Worm (Caenorhabditis elegans) whole organism, L1 larva: ENCODE results near the gene ubc-9.

Source experiments
- C16A3.4 ChIP-seq: fragments of 150-350 bp; optimal IDR thresholded peaks from 2 replicates; lab custom pipeline; 2014; ENCODE audit warnings: missing biosample characterization, missing genetic modification characterization
- C34B4.2 ChIP-seq: sonication (generic microtip); optimal IDR thresholded peaks from 2 replicates; lab custom pipeline; 2017; ENCODE audit warnings: mild to moderate bottlenecking, missing genetic modification characterization, missing compliant biosample characterization
- F16B12.6 ChIP-seq: fragments of 150-350 bp; optimal IDR thresholded peaks from 2 replicates; lab custom pipeline; 2014; ENCODE audit warnings: missing biosample characterization, missing genetic modification characterization
- aha-1 ChIP-seq: fragments of 150-350 bp; optimal IDR thresholded peaks from 2 replicates; lab custom pipeline; 2014; ENCODE audit warnings: missing biosample characterization, missing genetic modification characterization
- alr-1 ChIP-seq: fragments of 200-800 bp; sonication (Bioruptor generic); optimal IDR thresholded peaks from 2 replicates; lab custom pipeline; 2018; ENCODE audit warnings: borderline replicate concordance, mild to moderate bottlenecking, missing genetic modification characterization, missing compliant biosample characterization
- aly-2 ChIP-seq: fragments of 150-350 bp; optimal IDR thresholded peaks from 2 replicates; lab custom pipeline; 2014; ENCODE audit warnings: missing biosample characterization, missing genetic modification characterization
- ama-1 ChIP-seq: fragments of 150-350 bp; optimal IDR thresholded peaks from 2 replicates; lab custom pipeline; 2014
- blmp-1 ChIP-seq: fragments of 150-350 bp; optimal IDR thresholded peaks from 2 replicates; lab custom pipeline; 2014; ENCODE audit warnings: missing biosample characterization, missing genetic modification characterization
- ceh-82 ChIP-seq, 3 experiments: fragments of 150-350 bp in 1 of 3; sonication (generic microtip) in 2 of 3; optimal IDR thresholded peaks; 2 replicates each; lab custom pipeline; 2014 to 2017; ENCODE audit warnings: missing biosample characterization in 3 of 3, missing genetic modification characterization in 3 of 3
- ceh-88 ChIP-seq: fragments of 200-800 bp; sonication (Bioruptor generic); IDR thresholded peaks from 2 replicates; pipeline ENCODE4 v1.3.6; 2022; ENCODE audit warnings: missing genetic modification characterization, missing compliant biosample characterization
- ceh-90 ChIP-seq: sonication (generic microtip); optimal IDR thresholded peaks from 2 replicates; lab custom pipeline; 2016; ENCODE audit warnings: missing genetic modification characterization, missing compliant biosample characterization
- ces-1 ChIP-seq: fragments of 150-350 bp; optimal IDR thresholded peaks from 2 replicates; lab custom pipeline; 2014; ENCODE audit warnings: missing biosample characterization, missing genetic modification reagents, missing genetic modification characterization
- dpl-1 ChIP-seq, 3 experiments: fragments of 150-350 bp in 2 of 3; sonication (generic microtip) in 1 of 3; optimal IDR thresholded peaks; 2 replicates each; lab custom pipeline; 2014 to 2017; ENCODE audit warnings: missing biosample characterization in 3 of 3, missing genetic modification characterization in 3 of 3, missing genetic modification reagents in 3 of 3
- dsc-1 ChIP-seq: sonication (generic microtip); optimal IDR thresholded peaks from 2 replicates; lab custom pipeline; 2016; ENCODE audit warnings: mild to moderate bottlenecking, missing genetic modification characterization, missing compliant biosample characterization
- efl-1 ChIP-seq, 4 experiments: fragments of 150-350 bp; optimal IDR thresholded peaks in 3 of 4; peaks in 1 of 4; 1 replicate in 1 of 4; 2 replicates in 3 of 4; lab custom pipeline; 2014; ENCODE audit warnings: missing biosample characterization in 2 of 4, missing genetic modification characterization in 2 of 4, missing genetic modification reagents in 2 of 4
- efl-3 ChIP-seq: fragments of 200-800 bp; sonication (Bioruptor generic); optimal IDR thresholded peaks from 2 replicates; lab custom pipeline; 2018; ENCODE audit warnings: mild to moderate bottlenecking, missing genetic modification characterization, missing compliant biosample characterization
- egl-13 ChIP-seq: sonication (generic microtip); optimal IDR thresholded peaks from 2 replicates; lab custom pipeline; 2016; ENCODE audit warnings: missing genotype, missing genetic modification reagents, missing genetic modification characterization, missing compliant biosample characterization
- egl-27 ChIP-seq, 2 experiments: fragments of 150-350 bp in 1 of 2; sonication (generic microtip); optimal IDR thresholded peaks; 3 replicates each; lab custom pipeline; 2017 to 2018; ENCODE audit warnings: missing biosample characterization in 2 of 2, missing genetic modification characterization in 2 of 2, missing genetic modification reagents in 2 of 2
- elt-3 ChIP-seq, 6 experiments: fragments of 150-350 bp in 1 of 6; sonication (generic microtip); optimal IDR thresholded peaks; 2 replicates each; lab custom pipeline; 2017 to 2018; ENCODE audit warnings: missing biosample characterization in 6 of 6, missing genetic modification characterization in 6 of 6, inconsistent platforms in 1 of 6
- fkh-10 ChIP-seq: sonication (generic microtip); optimal IDR thresholded peaks from 2 replicates; lab custom pipeline; 2017; ENCODE audit warnings: missing biosample characterization, missing genetic modification reagents, missing genetic modification characterization
- fkh-4 ChIP-seq: sonication (generic microtip); optimal IDR thresholded peaks from 2 replicates; lab custom pipeline; 2016; ENCODE audit warnings: missing compliant biosample characterization, missing genetic modification characterization, borderline replicate concordance
- fkh-8 ChIP-seq: sonication (generic microtip); optimal IDR thresholded peaks from 2 replicates; lab custom pipeline; 2016; ENCODE audit warnings: mild to moderate bottlenecking, missing genetic modification characterization, missing compliant biosample characterization
- grh-1 ChIP-seq: fragments of 200-800 bp; sonication (Bioruptor generic); IDR thresholded peaks from 2 replicates; pipeline ENCODE4 v1.3.6; 2022; ENCODE audit warnings: missing genetic modification reagents, missing genetic modification characterization, missing compliant biosample characterization
- hlh-4 ChIP-seq: sonication (generic microtip); optimal IDR thresholded peaks from 2 replicates; lab custom pipeline; 2016; ENCODE audit warnings: mild to moderate bottlenecking, missing genetic modification characterization, missing compliant biosample characterization
- hpl-2 ChIP-seq: fragments of 150-350 bp; optimal IDR thresholded peaks from 2 replicates; lab custom pipeline; 2014; ENCODE audit warnings: missing biosample characterization, missing genetic modification reagents, missing genetic modification characterization
- irx-1 ChIP-seq: sonication (generic microtip); optimal IDR thresholded peaks from 2 replicates; lab custom pipeline; 2016; ENCODE audit warnings: missing genetic modification characterization, missing compliant biosample characterization
- isw-1 ChIP-seq: fragments of 200-800 bp; sonication (Bioruptor generic); IDR thresholded peaks from 2 replicates; pipeline ENCODE4 v1.3.6; 2022; ENCODE audit warnings: missing genetic modification characterization, missing compliant biosample characterization
- lin-14 ChIP-seq: fragments of 200-800 bp; sonication (Bioruptor generic); optimal IDR thresholded peaks from 2 replicates; lab custom pipeline; 2018; ENCODE audit warnings: mild to moderate bottlenecking, missing genetic modification characterization, moderate library complexity, missing compliant biosample characterization
- lin-35 ChIP-seq, 2 experiments: fragments of 150-350 bp; optimal IDR thresholded peaks; 2 replicates each; lab custom pipeline; 2014; ENCODE audit warnings: missing biosample characterization in 2 of 2, missing genetic modification characterization in 2 of 2, missing genetic modification reagents in 2 of 2
- lir-3 ChIP-seq: sonication (generic microtip); optimal IDR thresholded peaks from 2 replicates; lab custom pipeline; 2016; ENCODE audit warnings: mild to moderate bottlenecking, missing genetic modification characterization, moderate library complexity, missing compliant biosample characterization; ENCODE audit not compliant: poor library complexity
- mab-9 ChIP-seq: fragments of 200-800 bp; sonication (Bioruptor generic); IDR thresholded peaks from 2 replicates; pipeline ENCODE4 v1.3.6; 2022; ENCODE audit warnings: missing genetic modification reagents, missing genetic modification characterization, missing compliant biosample characterization
- mdl-1 ChIP-seq, 2 experiments: fragments of 150-350 bp; optimal IDR thresholded peaks; 2 replicates each; lab custom pipeline; 2014 to 2017; ENCODE audit warnings: missing biosample characterization in 2 of 2, missing genetic modification characterization in 2 of 2, inconsistent platforms in 1 of 2
- mep-1 ChIP-seq: fragments of 150-350 bp; optimal IDR thresholded peaks from 2 replicates; lab custom pipeline; 2014; ENCODE audit warnings: missing biosample characterization, missing genetic modification characterization
- nhr-12 ChIP-seq: sonication (generic microtip); optimal IDR thresholded peaks from 2 replicates; lab custom pipeline; 2017; ENCODE audit warnings: missing biosample characterization, missing genetic modification characterization
- nhr-19 ChIP-seq: fragments of 200-800 bp; sonication (Bioruptor generic); conservative IDR thresholded peaks from 2 replicates; pipeline ENCODE4 v1.3.6; 2022; ENCODE audit warnings: missing genetic modification characterization, missing compliant biosample characterization
- nhr-20 ChIP-seq: sonication (generic microtip); optimal IDR thresholded peaks from 2 replicates; lab custom pipeline; 2016; ENCODE audit warnings: mild to moderate bottlenecking, missing genetic modification characterization, missing compliant biosample characterization
- nhr-28 ChIP-seq: fragments of 150-350 bp; optimal IDR thresholded peaks from 2 replicates; lab custom pipeline; 2014; ENCODE audit warnings: missing biosample characterization, missing genetic modification characterization
- nhr-71 ChIP-seq: sonication (generic microtip); optimal IDR thresholded peaks from 2 replicates; lab custom pipeline; 2016; ENCODE audit warnings: mild to moderate bottlenecking, missing genetic modification characterization, moderate library complexity, missing compliant biosample characterization
- nhr-84 ChIP-seq: sonication (generic microtip); optimal IDR thresholded peaks from 2 replicates; lab custom pipeline; 2017; ENCODE audit warnings: missing biosample characterization, missing genetic modification characterization
- nhr-85 ChIP-seq: sonication (generic microtip); peaks from one replicate; lab custom pipeline; 2016; ENCODE audit warnings: missing genetic modification characterization, inconsistent platforms, missing compliant biosample characterization
- snpc-4 ChIP-seq: fragments of 150-350 bp; optimal IDR thresholded peaks from 2 replicates; lab custom pipeline; 2014; ENCODE audit warnings: missing biosample characterization, missing genetic modification characterization
- snu-23 ChIP-seq: sonication (generic microtip); optimal IDR thresholded peaks from 2 replicates; lab custom pipeline; 2016; ENCODE audit warnings: missing genetic modification characterization, missing compliant biosample characterization
- sptf-1 ChIP-seq: fragments of 150-350 bp; optimal IDR thresholded peaks from 2 replicates; lab custom pipeline; 2014; ENCODE audit warnings: missing biosample characterization, missing genetic modification characterization
- sup-37 ChIP-seq: fragments of 200-800 bp; sonication (Bioruptor generic); optimal IDR thresholded peaks from 2 replicates; lab custom pipeline; 2018; ENCODE audit warnings: mild to moderate bottlenecking, missing genetic modification characterization, missing compliant biosample characterization
- tbx-2 ChIP-seq: sonication (generic microtip); optimal IDR thresholded peaks from 2 replicates; lab custom pipeline; 2016; ENCODE audit warnings: missing genetic modification characterization, missing compliant biosample characterization
- tlp-1 ChIP-seq: fragments of 150-350 bp; optimal IDR thresholded peaks from 2 replicates; lab custom pipeline; 2014; ENCODE audit warnings: missing biosample characterization, missing genetic modification characterization
- unc-130 ChIP-seq: fragments of 150-350 bp; optimal IDR thresholded peaks from 2 replicates; lab custom pipeline; 2017; ENCODE audit warnings: missing biosample characterization, missing genetic modification characterization, inconsistent platforms
- unc-30 ChIP-seq: sonication (generic microtip); optimal IDR thresholded peaks from 2 replicates; lab custom pipeline; 2017; ENCODE audit warnings: missing biosample characterization, missing genetic modification characterization
- unc-62 ChIP-seq: fragments of 150-350 bp; optimal IDR thresholded peaks from 2 replicates; lab custom pipeline; 2014; ENCODE audit warnings: missing biosample characterization, missing genetic modification reagents, missing genetic modification characterization
- unc-86 ChIP-seq: sonication (generic microtip); optimal IDR thresholded peaks from 2 replicates; lab custom pipeline; 2016; ENCODE audit warnings: missing genetic modification characterization, missing compliant biosample characterization
- unc-98 ChIP-seq: fragments of 200-800 bp; sonication (Bioruptor generic); IDR thresholded peaks from 2 replicates; pipeline ENCODE4 v1.3.6; 2022; ENCODE audit warnings: missing genetic modification characterization, missing compliant biosample characterization
- zag-1 ChIP-seq: fragments of 150-350 bp; optimal IDR thresholded peaks from 2 replicates; lab custom pipeline; 2014; ENCODE audit warnings: missing biosample characterization, missing genetic modification characterization
- zip-4 ChIP-seq: fragments of 200-800 bp; sonication (Bioruptor generic); optimal IDR thresholded peaks from 2 replicates; lab custom pipeline; 2018; ENCODE audit warnings: mild to moderate bottlenecking, missing genetic modification characterization, moderate library complexity, missing compliant biosample characterization
- ztf-4 ChIP-seq: fragments of 150-350 bp; optimal IDR thresholded peaks from 2 replicates; lab custom pipeline; 2014; ENCODE audit warnings: missing biosample characterization, missing genetic modification characterization

ubc-9 gene

DNA sequence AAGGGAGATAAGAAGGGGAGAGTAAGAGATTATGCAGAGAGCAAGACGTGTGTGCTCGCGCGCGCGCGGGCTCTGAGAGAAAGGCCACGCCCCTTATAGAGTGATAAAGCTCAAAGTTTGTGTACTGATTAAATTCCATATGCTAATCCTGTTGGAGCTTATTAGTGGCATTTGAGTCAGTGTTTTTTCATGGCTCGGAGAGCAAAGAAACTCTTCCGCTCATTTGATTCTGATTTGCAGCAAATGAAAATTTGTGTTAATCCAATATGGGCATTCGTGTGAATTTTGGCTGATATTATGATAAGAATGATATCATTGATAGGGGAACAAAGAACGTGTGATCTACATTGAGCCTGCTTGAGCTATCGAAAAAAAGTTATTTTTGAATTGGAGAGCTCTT, 37.3 kb upstream of the ubc-9 start (continued):
- no peak for TF ChIP-seq blmp-1 (tag; lab: Kevin White, UChicago)
- TF ChIP-seq ces-1 (GFP tag; lab: Kevin White, UChicago) = no peak
- no peak for TF ChIP-seq efl-1 (optimal IDR thresholded peaks at IDR 0.05; lab: Kevin White, UChicago)
- no peak for TF ChIP-seq efl-1 (GFP tag; optimal IDR thresholded peaks at IDR 0.05 in 1 of 2; lab: Kevin White, UChicago)
- no peak for TF ChIP-seq sptf-1 (tag; lab: Kevin White, UChicago)
- TF ChIP-seq egl-27 (tag; optimal IDR thresholded peaks at IDR 0.05; lab: Kevin White, UChicago) = no peak
- no peak for TF ChIP-seq unc-62 (GFP tag; lab: Kevin White, UChicago)
- no peak for TF ChIP-seq alr-1 (tag; lab: Kevin White, UChicago)
- peak; percentile 86 for TF ChIP-seq fkh-8 (tag; lab: Kevin White, UChicago)
- no peak for TF ChIP-seq efl-3 (GFP tag; lab: Kevin White, UChicago)
- TF ChIP-seq isw-1 (GFP tag; lab: Robert Waterston, UW) = no peak
- TF ChIP-seq tbx-2 (tag; lab: Kevin White, UChicago) = no peak
- TF ChIP-seq F16B12.6 (tag; lab: Kevin White, UChicago) = no peak
- TF ChIP-seq mdl-1 (tag; optimal IDR thresholded peaks at IDR 0.05; lab: Kevin White, UChicago) = no peak
- no peak for TF ChIP-seq ztf-4 (tag; lab: Kevin White, UChicago)
- TF ChIP-seq zip-4 = no peak
- TF ChIP-seq egl-13 (tag; lab: Kevin White, UChicago) = peak; percentile 66
- no peak for TF ChIP-seq unc-86 (tag; lab: Kevin White, UChicago)
- no peak for TF ChIP-seq hpl-2 (GFP tag; lab: Kevin White, UChicago)
- no peak for TF ChIP-seq ceh-88
- no peak for TF ChIP-seq nhr-28 (tag; lab: Kevin White, UChicago)
- no peak for TF ChIP-seq grh-1 (GFP tag; lab: Robert Waterston, UW)
- TF ChIP-seq ama-1 = no peak
- no peak for TF ChIP-seq aly-2
- TF ChIP-seq aha-1 (tag; lab: Kevin White, UChicago) = no peak
- TF ChIP-seq unc-98 (GFP tag; lab: Robert Waterston, UW) = no peak
- no peak for TF ChIP-seq ceh-90 (tag; lab: Kevin White, UChicago)
- TF ChIP-seq mab-9 (GFP tag; lab: Robert Waterston, UW) = no peak
- TF ChIP-seq lin-35 (GFP tag; optimal IDR thresholded peaks at IDR 0.05; lab: Kevin White, UChicago) = no peak
- TF ChIP-seq nhr-85 = no peak
- TF ChIP-seq lir-3 (tag; lab: Kevin White, UChicago) = no peak
- TF ChIP-seq sup-37 = no peak
- no peak for TF ChIP-seq unc-30 (tag; lab: Kevin White, UChicago)
- no peak for TF ChIP-seq unc-130 (tag; lab: Kevin White, UChicago)
- no peak for TF ChIP-seq irx-1 (tag; lab: Kevin White, UChicago)
- no peak for TF ChIP-seq ceh-82 (tag; optimal IDR thresholded peaks at IDR 0.05; lab: Kevin White, UChicago)
- TF ChIP-seq dpl-1 (GFP tag; optimal IDR thresholded peaks at IDR 0.05; lab: Kevin White, UChicago) = no peak
- TF ChIP-seq nhr-19 (GFP tag; lab: Robert Waterston, UW) = no peak
- TF ChIP-seq fkh-10 (GFP tag; lab: Kevin White, UChicago) = peak; percentile 11
- TF ChIP-seq nhr-12 (tag; lab: Kevin White, UChicago) = no peak
- peak; percentile 59 for TF ChIP-seq nhr-71
- no peak for TF ChIP-seq elt-3 (tag; optimal IDR thresholded peaks at IDR 0.05; lab: Kevin White, UChicago)
- no peak for TF ChIP-seq mep-1 (tag; lab: Kevin White, UChicago)
- TF ChIP-seq tlp-1 (tag; lab: Kevin White, UChicago) = no peak
- no peak for TF ChIP-seq snpc-4
- TF ChIP-seq nhr-20 (tag; lab: Kevin White, UChicago) = no peak
- TF ChIP-seq C34B4.2 (tag; lab: Kevin White, UChicago) = no peak
- TF ChIP-seq lin-14 (GFP tag; lab: Kevin White, UChicago) = no peak
- no peak for TF ChIP-seq fkh-4
- no peak for TF ChIP-seq snu-23 (GFP tag; lab: Kevin White, UChicago)
- TF ChIP-seq hlh-4 = no peak
- no peak for TF ChIP-seq C16A3.4
- peak; percentile 96 for TF ChIP-seq dsc-1 (tag; lab: Kevin White, UChicago)
- TF ChIP-seq zag-1 (tag; lab: Kevin White, UChicago) = no peak
- TF ChIP-seq nhr-84 (tag; lab: Kevin White, UChicago) = no peak
